Worm (Caenorhabditis elegans): ENCODE data around the gene plg-1.

plg-1 gene

DNA sequence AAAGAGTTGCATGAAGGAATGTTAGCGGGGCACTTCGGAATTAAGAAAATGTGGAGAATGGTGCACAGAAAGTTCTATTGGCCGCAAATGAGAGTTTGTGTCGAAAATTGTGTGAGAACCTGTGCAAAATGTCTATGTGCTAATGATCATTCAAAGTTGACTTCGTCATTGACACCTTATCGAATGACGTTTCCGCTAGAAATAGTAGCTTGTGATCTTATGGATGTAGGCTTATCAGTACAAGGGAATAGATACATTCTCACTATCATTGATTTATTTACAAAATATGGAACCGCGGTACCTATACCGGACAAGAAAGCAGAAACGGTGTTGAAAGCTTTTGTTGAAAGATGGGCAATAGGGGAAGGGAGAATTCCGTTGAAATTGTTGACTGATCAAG is 6.4 kb downstream of the plg-1 start:
- no peak for TF ChIP-seq pag-3 (tag; optimal IDR thresholded peaks at IDR 0.05; ENCODE audit: borderline replicate concordance)
- TF ChIP-seq sox-4 (tag; optimal IDR thresholded peaks at IDR 0.05): no peak
- no peak for TF ChIP-seq T23F11.4 (GFP tag; optimal IDR thresholded peaks at IDR 0.05)
- TF ChIP-seq rnt-1 (tag; optimal IDR thresholded peaks at IDR 0.05): no peak
- TF ChIP-seq Y22D7AL.16 (tag; optimal IDR thresholded peaks at IDR 0.05): no peak
- no peak for TF ChIP-seq unc-3 (GFP tag; conservative IDR thresholded peaks at IDR 0.05)
- TF ChIP-seq unc-3 (tag; optimal IDR thresholded peaks at IDR 0.05): no peak
- no peak for TF ChIP-seq ztf-16 (tag; optimal IDR thresholded peaks at IDR 0.05)
- TF ChIP-seq unc-86 (tag; optimal IDR thresholded peaks at IDR 0.05): no peak
- no peak for TF ChIP-seq pros-1 (tag; optimal IDR thresholded peaks at IDR 0.05)
- TF ChIP-seq pha-4 (tag; optimal IDR thresholded peaks at IDR 0.05): no peak
- no peak for TF ChIP-seq ceh-14 (tag; optimal IDR thresholded peaks at IDR 0.05)
- no peak for TF ChIP-seq C38D4.7 (GFP tag; optimal IDR thresholded peaks at IDR 0.05)
- no peak for TF ChIP-seq K02D7.2 (tag; optimal IDR thresholded peaks at IDR 0.05)

DNA sequence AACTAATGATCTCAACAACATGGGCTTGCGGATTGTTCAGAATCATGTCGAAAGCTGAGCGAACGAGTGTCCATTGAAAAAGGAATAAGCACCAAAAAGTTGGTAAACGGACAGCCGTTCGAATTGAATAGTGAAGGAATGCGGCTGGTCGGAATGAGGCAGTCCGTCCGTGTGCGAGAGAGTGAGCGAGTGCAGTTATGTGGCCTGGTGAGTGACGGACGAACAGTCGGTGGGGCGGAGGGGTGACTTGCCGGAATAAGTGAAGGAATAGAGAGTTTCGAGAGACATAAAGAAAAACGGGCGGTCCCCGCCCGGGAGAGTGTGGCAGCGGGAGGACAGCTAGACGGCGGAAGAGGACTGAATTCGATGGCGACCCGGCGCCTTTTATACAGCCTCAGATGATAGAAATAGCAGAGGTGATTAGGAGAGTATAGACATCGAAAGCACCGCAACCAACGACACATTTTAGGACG is 13.3 kb downstream of the plg-1 start:
- TF ChIP-seq madf-2 (tag; optimal IDR thresholded peaks at IDR 0.05) (no peak), F13H6.1 (tag; optimal IDR thresholded peaks at IDR 0.05) (peak; percentile 41), unc-55 (GFP tag; optimal IDR thresholded peaks at IDR 0.05) (peak; percentile 17), ttx-3 (tag; optimal IDR thresholded peaks at IDR 0.05) (no peak), ceh-30 (tag; optimal IDR thresholded peaks at IDR 0.05) (peak; percentile 35), ceh-18 (tag; optimal IDR thresholded peaks at IDR 0.05) (peak; percentile 88), gmeb-2 (tag; optimal IDR thresholded peaks at IDR 0.05) (peak; percentile 10), tbx-2 (tag; optimal IDR thresholded peaks at IDR 0.05) (peak; percentile 73), fkh-6 (tag; optimal IDR thresholded peaks at IDR 0.05) (peak; percentile 3), K09A11.1 (tag; optimal IDR thresholded peaks at IDR 0.05; ENCODE audit: insufficient read depth) (no peak), ceh-14 (tag; optimal IDR thresholded peaks at IDR 0.05) (peak; percentile 64), syd-9 (tag; optimal IDR thresholded peaks at IDR 0.05) (peak; percentile 51), eyg-1 (tag; optimal IDR thresholded peaks at IDR 0.05) (peak; percentile 43), ceh-19 (GFP tag; optimal IDR thresholded peaks at IDR 0.05) (no peak), elt-4 (tag; optimal IDR thresholded peaks at IDR 0.05) (no peak), C08G9.2 (tag; optimal IDR thresholded peaks at IDR 0.05) (peak; percentile 36), ref-2 (tag; optimal IDR thresholded peaks at IDR 0.05) (peak; percentile 73), ceh-31 (tag; optimal IDR thresholded peaks at IDR 0.05) (peak; percentile 68), lin-11 (tag; optimal IDR thresholded peaks at IDR 0.05) (no peak), ceh-34 (tag; optimal IDR thresholded peaks at IDR 0.05) (peak; percentile 72), ceh-2 (tag; optimal IDR thresholded peaks at IDR 0.05) (no peak), C38D4.7 (GFP tag; optimal IDR thresholded peaks at IDR 0.05) (peak; percentile 10), nfya-1 (tag; optimal IDR thresholded peaks at IDR 0.05) (peak; percentile 15), lim-6 (tag; optimal IDR thresholded peaks at IDR 0.05) (no peak), sdc-2 (tag; optimal IDR thresholded peaks at IDR 0.05) (peak; percentile 66), mec-3 (tag; optimal IDR thresholded peaks at IDR 0.05; ENCODE audit: borderline replicate concordance) (peak; percentile 6), ceh-6 (GFP tag; optimal IDR thresholded peaks at IDR 0.05) (peak; percentile 54), ama-1 (optimal IDR thresholded peaks at IDR 0.05) (peak; percentile 13), ceh-48 (tag; optimal IDR thresholded peaks at IDR 0.05) (no peak), rnt-1 (tag; optimal IDR thresholded peaks at IDR 0.05) (peak; percentile 78), ets-4 (tag; optimal IDR thresholded peaks at IDR 0.05) (peak; percentile 66), pat-9 (tag; optimal IDR thresholded peaks at IDR 0.05) (peak; percentile 46), T23F11.4 (GFP tag; optimal IDR thresholded peaks at IDR 0.05) (peak; percentile 57), dmd-4 (tag; optimal IDR thresholded peaks at IDR 0.05; ENCODE audit: borderline replicate concordance) (peak; percentile 65)
